Worm (Caenorhabditis elegans) whole organism, mixed stage, embryonic: Measurements from ENCODE around the gene hap-1.

Experiments used
- ces-1 ChIP-seq: fragments of 150-350 bp; optimal IDR thresholded peaks from 2 replicates; lab custom pipeline; 2014; ENCODE audit warnings: missing biosample characterization, missing genetic modification reagents, missing genetic modification characterization
- elt-3 ChIP-seq: fragments of 150-350 bp; optimal IDR thresholded peaks from 2 replicates; lab custom pipeline; 2014; ENCODE audit warnings: missing biosample characterization, missing genetic modification characterization
- lin-13 ChIP-seq: fragments of 150-350 bp; optimal IDR thresholded peaks from 2 replicates; lab custom pipeline; 2014; ENCODE audit warnings: missing biosample characterization, missing genetic modification characterization
- mab-5 ChIP-seq: fragments of 150-350 bp; optimal IDR thresholded peaks from 2 replicates; lab custom pipeline; 2014; ENCODE audit warnings: missing biosample characterization, missing genetic modification characterization
- mep-1 ChIP-seq: fragments of 150-350 bp; optimal IDR thresholded peaks from 2 replicates; lab custom pipeline; 2017; ENCODE audit warnings: missing biosample characterization, missing genetic modification reagents, missing genetic modification characterization, inconsistent platforms
- nhr-12 ChIP-seq: fragments of 150-350 bp; optimal IDR thresholded peaks from 2 replicates; lab custom pipeline; 2014; ENCODE audit warnings: missing biosample characterization, missing genetic modification characterization
- nhr-237 ChIP-seq: fragments of 150-350 bp; optimal IDR thresholded peaks from 2 replicates; lab custom pipeline; 2014; ENCODE audit warnings: missing biosample characterization, missing genetic modification characterization
- nhr-28 ChIP-seq: fragments of 150-350 bp; optimal IDR thresholded peaks from 2 replicates; lab custom pipeline; 2014; ENCODE audit warnings: missing biosample characterization, missing genetic modification characterization
- nhr-76 ChIP-seq: sonication (generic microtip); optimal IDR thresholded peaks from 2 replicates; lab custom pipeline; 2017; ENCODE audit warnings: missing biosample characterization, missing genetic modification characterization
- sptf-1 ChIP-seq: sonication (generic microtip); optimal IDR thresholded peaks from 2 replicates; lab custom pipeline; 2017; ENCODE audit warnings: mild to moderate bottlenecking, missing genetic modification characterization, moderate library complexity, missing compliant biosample characterization
- tbx-8 ChIP-seq: fragments of 200-800 bp; sonication (Bioruptor generic); optimal IDR thresholded peaks from 2 replicates; lab custom pipeline; 2018; ENCODE audit warnings: mild to moderate bottlenecking, missing genetic modification characterization, moderate library complexity, missing compliant biosample characterization
- ztf-11 ChIP-seq: fragments of 150-350 bp; optimal IDR thresholded peaks from 2 replicates; lab custom pipeline; 2014; ENCODE audit warnings: missing biosample characterization, missing genetic modification characterization

DNA sequence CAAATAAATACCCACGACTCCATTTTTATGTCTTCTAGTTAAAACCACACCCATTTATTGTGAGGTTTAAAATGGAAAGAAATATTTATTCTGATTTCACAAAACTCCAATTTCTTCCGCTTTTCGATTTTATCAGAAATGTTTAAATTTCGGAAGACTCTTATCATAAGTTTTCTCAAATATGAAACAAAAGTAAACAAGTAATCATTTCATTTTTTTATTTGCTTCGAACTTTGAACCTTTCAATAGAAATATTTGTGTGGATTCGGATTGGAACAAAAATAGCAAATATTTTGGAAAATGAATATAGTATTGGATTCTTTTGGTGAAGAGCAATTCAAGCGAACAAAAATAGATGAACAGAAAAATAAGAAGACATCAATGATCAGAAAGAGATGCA is 41.9 kb upstream of the hap-1 start:
- no peak for TF ChIP-seq elt-3 (tag; lab: Kevin White, UChicago)
- TF ChIP-seq ces-1 (GFP tag; lab: Kevin White, UChicago): no peak
- TF ChIP-seq nhr-28 (tag; lab: Kevin White, UChicago): no peak
- TF ChIP-seq sptf-1 (tag; lab: Kevin White, UChicago): no peak
- no peak for TF ChIP-seq ztf-11 (tag; lab: Kevin White, UChicago)
- no peak for TF ChIP-seq mab-5 (tag; lab: Kevin White, UChicago)
- no peak for TF ChIP-seq nhr-12 (tag; lab: Kevin White, UChicago)
- no peak for TF ChIP-seq nhr-237 (tag; lab: Kevin White, UChicago)
- no peak for TF ChIP-seq nhr-76 (tag; lab: Kevin White, UChicago)
- TF ChIP-seq lin-13: no peak
- no peak for TF ChIP-seq mep-1 (tag; lab: Kevin White, UChicago)
- no peak for TF ChIP-seq tbx-8 (GFP tag; lab: Kevin White, UChicago)
